Fruit fly (Drosophila melanogaster): ENCODE data around the gene knk.
A peak's percentile ranks its signal among the peaks of the same experiment; 100 is the strongest.

The knk gene

dm6 chr3R:10139649-10140598 lies 14.5 kb upstream of the knk start, which contains the start of gene tws (continued):
- TF ChIP-seq CoRest (tag; optimal IDR thresholded peaks at IDR 0.05) (peak; percentile 66), Hey (tag; optimal IDR thresholded peaks at IDR 0.05) (no peak), luna (GFP tag; optimal IDR thresholded peaks at IDR 0.05) (no peak), Awh (GFP tag; IDR thresholded peaks at IDR 0.05) (peak; percentile 90), Dip3 (GFP tag; optimal IDR thresholded peaks at IDR 0.05) (peak; percentile 39), CG3163 (GFP tag; optimal IDR thresholded peaks at IDR 0.05) (no peak), Antp (GFP tag; optimal IDR thresholded peaks at IDR 0.05) (no peak), Oaz (GFP tag; IDR thresholded peaks at IDR 0.05) (no peak), kay (GFP tag; optimal IDR thresholded peaks at IDR 0.05) (no peak), nom (GFP tag; optimal IDR thresholded peaks at IDR 0.05) (peak; percentile 35), CG2202 (tag; optimal IDR thresholded peaks at IDR 0.05) (no peak), btn (GFP tag; optimal IDR thresholded peaks at IDR 0.05) (no peak), wor (GFP tag; IDR thresholded peaks at IDR 0.05) (no peak), aop (GFP tag; IDR thresholded peaks at IDR 0.05) (no peak), BtbVII (GFP tag; optimal IDR thresholded peaks at IDR 0.05) (peak; percentile 58), Oli (tag; optimal IDR thresholded peaks at IDR 0.05) (peak; percentile 21), CG17802 (tag; optimal IDR thresholded peaks at IDR 0.05) (no peak), ci (GFP tag; IDR thresholded peaks at IDR 0.05) (peak; percentile 53; the same call in 2 of the 3 replicates), bab2 (GFP tag; optimal IDR thresholded peaks at IDR 0.05) (peak; percentile 57), caup (GFP tag; optimal IDR thresholded peaks at IDR 0.05; ENCODE audit: severe bottlenecking) (peak; percentile 23), CG5180 (GFP tag; optimal IDR thresholded peaks at IDR 0.05) (no peak), Bgb (GFP tag; IDR thresholded peaks at IDR 0.05; ENCODE audit: partially characterized antibody) (peak; percentile 46; the same call in 1 of the 2 replicates), sens-2 (GFP tag; IDR thresholded peaks at IDR 0.05) (no peak), sna (GFP tag; IDR thresholded peaks at IDR 0.05; ENCODE audit: partially characterized antibody) (no peak), chif (GFP tag; optimal IDR thresholded peaks at IDR 0.05) (peak; percentile 15 to 41), Tbp (GFP tag; optimal IDR thresholded peaks at IDR 0.05) (no peak), mam (GFP tag; optimal IDR thresholded peaks at IDR 0.05) (peak; percentile 48), CG3407 (GFP tag; optimal IDR thresholded peaks at IDR 0.05) (no peak), Dbx (GFP tag; IDR thresholded peaks at IDR 0.05) (0 out of 3 replicates have a peak, but pooled peaks have one; percentile 27), twi (tag; optimal IDR thresholded peaks at IDR 0.05) (no peak), kah (GFP tag; optimal IDR thresholded peaks at IDR 0.05) (no peak), CG15514 (GFP tag; optimal IDR thresholded peaks at IDR 0.05) (peak; percentile 51), eve (GFP tag; optimal IDR thresholded peaks at IDR 0.05) (peak in 1 of 2 experiments; percentile 80), trh (GFP tag; optimal IDR thresholded peaks at IDR 0.05) (no peak), CG10959 (GFP tag; IDR thresholded peaks at IDR 0.05) (no peak), wek (GFP tag; optimal IDR thresholded peaks at IDR 0.05) (peak; percentile 67), Nf-YA (GFP tag; IDR thresholded peaks at IDR 0.05) (no peak), Sox102F (GFP tag; optimal IDR thresholded peaks at IDR 0.05) (peak; percentile 56), ATbp (GFP tag; optimal IDR thresholded peaks at IDR 0.05) (peak; percentile 49), CG16863 (GFP tag; optimal IDR thresholded peaks at IDR 0.05) (peak; percentile 12), Poxn (GFP tag; IDR thresholded peaks at IDR 0.05) (no peak), CG30403 (GFP tag; optimal IDR thresholded peaks at IDR 0.05) (peak; percentile 50), nerfin-2 (GFP tag; IDR thresholded peaks at IDR 0.05; ENCODE audit: partially characterized antibody) (no peak), CG1792 (GFP tag; optimal IDR thresholded peaks at IDR 0.05) (peak; percentile 21), hkb (optimal IDR thresholded peaks at IDR 0.05) (no peak), hkb (GFP tag; IDR thresholded peaks at IDR 0.05) (peak; percentile 77), CG15601 (tag; optimal IDR thresholded peaks at IDR 0.05) (peak; percentile 10), CG2116 (GFP tag; optimal IDR thresholded peaks at IDR 0.05) (no peak), C15 (GFP tag; IDR thresholded peaks at IDR 0.05) (peak; percentile 23; the same call in 1 of the 3 replicates)

Measured in whole organism, embryonic.